Fruit fly (Drosophila melanogaster) whole organism, prepupa: ENCODE results near the gene Mst89B.

Experiments used
- Blimp-1 ChIP-seq: fragments of 200-800 bp; sonication (Bioruptor generic); optimal IDR thresholded peaks from 3 replicates; lab custom pipeline; 2017; ENCODE audit warnings: missing biosample characterization, missing genetic modification characterization, mild to moderate bottlenecking, moderate library complexity, missing genetic modification reagents
- CG10631 ChIP-seq: fragments of 200-800 bp; sonication (Bioruptor generic); optimal IDR thresholded peaks from 2 replicates; lab custom pipeline; 2016; ENCODE audit warnings: missing biosample characterization, missing genetic modification characterization
- CG10669 ChIP-seq: fragments of 200-800 bp; sonication (Bioruptor generic); optimal IDR thresholded peaks from 3 replicates; lab custom pipeline; 2018; ENCODE audit warnings: missing biosample characterization, mild to moderate bottlenecking, missing genetic modification characterization, moderate library complexity
- CG11294 ChIP-seq: fragments of 200-800 bp; sonication (Bioruptor generic); IDR thresholded peaks from 2 replicates; pipeline ENCODE4 v1.3.6; 2022; ENCODE audit warnings: missing biosample characterization, missing genetic modification characterization
- CG11902 ChIP-seq: fragments of 200-800 bp; sonication (Bioruptor generic); optimal IDR thresholded peaks from 3 replicates; lab custom pipeline; 2016; ENCODE audit warnings: missing biosample characterization, missing genetic modification characterization
- CG15336 ChIP-seq: fragments of 200-800 bp; sonication (Bioruptor generic); IDR thresholded peaks from 2 replicates; pipeline ENCODE4 v1.3.6; 2022; ENCODE audit warnings: missing biosample characterization, missing genetic modification characterization
- CG1621 ChIP-seq: fragments of 200-800 bp; sonication (Bioruptor generic); optimal IDR thresholded peaks from 3 replicates; lab custom pipeline; 2018; ENCODE audit warnings: missing biosample characterization, mild to moderate bottlenecking, missing genetic modification characterization
- CG16779 ChIP-seq: fragments of 200-800 bp; sonication (Bioruptor generic); optimal IDR thresholded peaks from 3 replicates; lab custom pipeline; 2017; ENCODE audit warnings: missing biosample characterization, mild to moderate bottlenecking, missing genetic modification characterization
- CG3032 ChIP-seq: fragments of 200-800 bp; optimal IDR thresholded peaks from 2 replicates; lab custom pipeline; 2019; ENCODE audit warnings: missing biosample characterization, mild to moderate bottlenecking, missing genetic modification characterization, moderate library complexity
- CG31627 ChIP-seq: fragments of 200-800 bp; sonication (Bioruptor generic); optimal IDR thresholded peaks from 3 replicates; lab custom pipeline; 2016; ENCODE audit warnings: missing biosample characterization, missing genetic modification characterization
- CG32006 ChIP-seq: fragments of 200-800 bp; sonication (Bioruptor generic); optimal IDR thresholded peaks from 3 replicates; lab custom pipeline; 2017; ENCODE audit warnings: missing biosample characterization, mild to moderate bottlenecking, missing genetic modification characterization
- CG34406 ChIP-seq: fragments of 200-800 bp; sonication (Bioruptor generic); optimal IDR thresholded peaks from 3 replicates; lab custom pipeline; 2016; ENCODE audit warnings: missing biosample characterization, missing genetic modification characterization
- CG6163 ChIP-seq: fragments of 200-800 bp; sonication (Bioruptor generic); IDR thresholded peaks from 3 replicates; pipeline ENCODE4 v1.3.6; 2022; ENCODE audit warnings: missing biosample characterization, missing genetic modification characterization
- CG6276 ChIP-seq: fragments of 200-800 bp; sonication (Bioruptor generic); optimal IDR thresholded peaks from 2 replicates; lab custom pipeline; 2017; ENCODE audit warnings: missing biosample characterization, mild to moderate bottlenecking, missing genetic modification characterization
- CG6792 ChIP-seq: fragments of 200-800 bp; sonication (Bioruptor generic); optimal IDR thresholded peaks from 3 replicates; lab custom pipeline; 2016; ENCODE audit warnings: missing biosample characterization, missing genetic modification characterization
- CG6808 ChIP-seq: fragments of 200-800 bp; sonication (Bioruptor generic); optimal IDR thresholded peaks from 3 replicates; lab custom pipeline; 2017; ENCODE audit warnings: missing biosample characterization, missing genetic modification characterization, mild to moderate bottlenecking, moderate library complexity, missing genetic modification reagents
- CG6854 ChIP-seq: fragments of 200-800 bp; sonication (Bioruptor generic); optimal IDR thresholded peaks from 2 replicates; lab custom pipeline; 2017; ENCODE audit warnings: missing biosample characterization, mild to moderate bottlenecking, missing genetic modification characterization
- CG7368 ChIP-seq: fragments of 200-800 bp; sonication (Bioruptor generic); optimal IDR thresholded peaks from 3 replicates; lab custom pipeline; 2016; ENCODE audit warnings: missing biosample characterization, missing genetic modification characterization
- CG8119 ChIP-seq: fragments of 200-800 bp; sonication (Bioruptor generic); IDR thresholded peaks from 3 replicates; pipeline ENCODE4 v1.3.6; 2022; ENCODE audit warnings: missing biosample characterization, missing genetic modification characterization
- CG8319 ChIP-seq: fragments of 200-800 bp; sonication (Bioruptor generic); optimal IDR thresholded peaks from 3 replicates; lab custom pipeline; 2016; ENCODE audit warnings: missing biosample characterization, missing genetic modification characterization
- CG9139 ChIP-seq: fragments of 200-800 bp; sonication (Bioruptor generic); optimal IDR thresholded peaks from 3 replicates; lab custom pipeline; 2017; ENCODE audit warnings: missing biosample characterization, mild to moderate bottlenecking, missing genetic modification characterization
- Eip78C ChIP-seq: fragments of 200-800 bp; sonication (Bioruptor generic); peaks from one replicate; lab custom pipeline; 2016; ENCODE audit warnings: missing biosample characterization, missing genetic modification characterization
- Ets21C ChIP-seq: fragments of 200-800 bp; sonication (Bioruptor generic); optimal IDR thresholded peaks from 3 replicates; lab custom pipeline; 2016; ENCODE audit warnings: missing biosample characterization, missing genetic modification characterization
- Gug ChIP-seq: fragments of 200-800 bp; sonication (Bioruptor generic); IDR thresholded peaks from 2 replicates; pipeline ENCODE4 v1.3.6; 2022; ENCODE audit warnings: missing biosample characterization, missing genetic modification characterization
- Hr38 ChIP-seq: sonication (Bioruptor generic); optimal IDR thresholded peaks from 2 replicates; lab custom pipeline; 2016; ENCODE audit warnings: missing biosample characterization, missing genetic modification characterization
- Hr39 ChIP-seq: fragments of 200-800 bp; sonication (Bioruptor generic); optimal IDR thresholded peaks from 2 replicates; lab custom pipeline; 2016; ENCODE audit warnings: missing biosample characterization, missing genetic modification characterization
- Hr4 ChIP-seq: fragments of 200-800 bp; sonication (Bioruptor generic); optimal IDR thresholded peaks from 3 replicates; lab custom pipeline; 2016; ENCODE audit warnings: missing biosample characterization, missing genetic modification characterization
- Lpt ChIP-seq: fragments of 200-800 bp; sonication (Bioruptor generic); optimal IDR thresholded peaks from 3 replicates; lab custom pipeline; 2016; ENCODE audit warnings: missing biosample characterization, missing genetic modification characterization
- Met ChIP-seq: fragments of 200-800 bp; sonication (Bioruptor generic); optimal IDR thresholded peaks from 3 replicates; lab custom pipeline; 2016; ENCODE audit warnings: missing biosample characterization, missing genetic modification characterization
- OdsH ChIP-seq: fragments of 200-800 bp; sonication (Bioruptor generic); optimal IDR thresholded peaks from 3 replicates; lab custom pipeline; 2016; ENCODE audit warnings: missing biosample characterization, missing genetic modification characterization
- Smox ChIP-seq: fragments of 200-800 bp; sonication (Bioruptor generic); optimal IDR thresholded peaks from 3 replicates; lab custom pipeline; 2016; ENCODE audit warnings: missing biosample characterization, missing genetic modification characterization
- Sox14 ChIP-seq: fragments of 200-800 bp; sonication (Bioruptor generic); optimal IDR thresholded peaks from 3 replicates; lab custom pipeline; 2016; ENCODE audit warnings: missing biosample characterization, missing genetic modification characterization
- achi ChIP-seq: fragments of 200-800 bp; sonication (Bioruptor generic); optimal IDR thresholded peaks from 3 replicates; lab custom pipeline; 2016; ENCODE audit warnings: missing biosample characterization, missing genetic modification characterization
- acj6 ChIP-seq: fragments of 200-800 bp; sonication (Bioruptor generic); optimal IDR thresholded peaks from 3 replicates; lab custom pipeline; 2016; ENCODE audit warnings: missing biosample characterization, missing genetic modification characterization
- cyc ChIP-seq: fragments of 200-800 bp; sonication (Bioruptor generic); optimal IDR thresholded peaks from 3 replicates; lab custom pipeline; 2016; ENCODE audit warnings: missing biosample characterization, missing genetic modification characterization
- dac ChIP-seq: fragments of 200-800 bp; sonication (Bioruptor generic); optimal IDR thresholded peaks from 2 replicates; lab custom pipeline; 2017; ENCODE audit warnings: missing biosample characterization, mild to moderate bottlenecking, missing genetic modification characterization
- dsx ChIP-seq: fragments of 200-800 bp; optimal IDR thresholded peaks from 3 replicates; lab custom pipeline; 2019; ENCODE audit warnings: missing biosample characterization, mild to moderate bottlenecking, missing genetic modification characterization, moderate library complexity; ENCODE audit not compliant: poor library complexity, severe bottlenecking
- eg ChIP-seq: fragments of 200-800 bp; sonication (Bioruptor generic); IDR thresholded peaks from 3 replicates; pipeline ENCODE4 v1.3.6; 2022; ENCODE audit warnings: missing biosample characterization, missing genetic modification characterization
- esn ChIP-seq: fragments of 200-800 bp; sonication (Bioruptor generic); optimal IDR thresholded peaks from 2 replicates; lab custom pipeline; 2016; ENCODE audit warnings: missing biosample characterization, mild to moderate bottlenecking, missing genetic modification characterization, moderate library complexity
- fd59A ChIP-seq: fragments of 200-800 bp; sonication (Bioruptor generic); optimal IDR thresholded peaks from 2 replicates; lab custom pipeline; 2017; ENCODE audit warnings: missing biosample characterization, mild to moderate bottlenecking, missing genetic modification characterization, missing genetic modification reagents
- fd85E ChIP-seq: fragments of 200-800 bp; sonication (Bioruptor generic); optimal IDR thresholded peaks from 3 replicates; lab custom pipeline; 2016; ENCODE audit warnings: missing biosample characterization, missing genetic modification characterization
- fkh ChIP-seq: fragments of 200-800 bp; sonication (Bioruptor generic); optimal IDR thresholded peaks from 3 replicates; lab custom pipeline; 2017; ENCODE audit warnings: missing biosample characterization, mild to moderate bottlenecking, missing genetic modification characterization, moderate library complexity
- lz ChIP-seq: fragments of 200-800 bp; sonication (Bioruptor generic); optimal IDR thresholded peaks from 3 replicates; lab custom pipeline; 2016; ENCODE audit warnings: missing biosample characterization, missing genetic modification characterization
- salr ChIP-seq, 2 experiments: fragments of 200-800 bp; sonication (Bioruptor generic); optimal IDR thresholded peaks; 3 replicates each; lab custom pipeline; 2016 to 2018; ENCODE audit warnings: missing biosample characterization in 2 of 2, missing genetic modification characterization in 2 of 2, mild to moderate bottlenecking in 1 of 2
- spab ChIP-seq: fragments of 200-800 bp; sonication (Bioruptor generic); optimal IDR thresholded peaks from 2 replicates; lab custom pipeline; 2017; ENCODE audit warnings: missing biosample characterization, mild to moderate bottlenecking, missing genetic modification characterization, missing genetic modification reagents
- ss ChIP-seq, 2 experiments: fragments of 200-800 bp; sonication (Bioruptor generic); optimal IDR thresholded peaks; 2 replicates in 1 of 2; 3 replicates in 1 of 2; lab custom pipeline; 2017 to 2018; ENCODE audit warnings: mild to moderate bottlenecking in 2 of 2, missing biosample characterization in 2 of 2, missing genetic modification characterization in 2 of 2, moderate library complexity in 1 of 2
- svp ChIP-seq: fragments of 200-800 bp; sonication (Bioruptor generic); peaks from one replicate; lab custom pipeline; 2016; ENCODE audit warnings: missing biosample characterization, missing genetic modification characterization
- topi ChIP-seq: fragments of 200-800 bp; sonication (Bioruptor generic); optimal IDR thresholded peaks from 3 replicates; lab custom pipeline; 2016; ENCODE audit warnings: missing biosample characterization, missing genetic modification characterization

Mst89B gene

dm6 chr3R:16281033-16281680 lies 14.3 kb downstream of the Mst89B start (continued):
- peak; percentile 64; the same call in 1 of the 3 replicates for TF ChIP-seq CG6163
- TF ChIP-seq Gug: no peak
- no peak for TF ChIP-seq CG32006
- peak; percentile 40 for TF ChIP-seq CG6808
- peak; percentile 5 for TF ChIP-seq CG16779 (tag; lab: Kevin White, UChicago)
- TF ChIP-seq ss (GFP tag; optimal IDR thresholded peaks at IDR 0.05; lab: Kevin White, UChicago): peak; percentile 31 to 69
- TF ChIP-seq CG10631: no peak
- TF ChIP-seq fkh (GFP tag; lab: Kevin White, UChicago): peak; percentile 12

DNA sequence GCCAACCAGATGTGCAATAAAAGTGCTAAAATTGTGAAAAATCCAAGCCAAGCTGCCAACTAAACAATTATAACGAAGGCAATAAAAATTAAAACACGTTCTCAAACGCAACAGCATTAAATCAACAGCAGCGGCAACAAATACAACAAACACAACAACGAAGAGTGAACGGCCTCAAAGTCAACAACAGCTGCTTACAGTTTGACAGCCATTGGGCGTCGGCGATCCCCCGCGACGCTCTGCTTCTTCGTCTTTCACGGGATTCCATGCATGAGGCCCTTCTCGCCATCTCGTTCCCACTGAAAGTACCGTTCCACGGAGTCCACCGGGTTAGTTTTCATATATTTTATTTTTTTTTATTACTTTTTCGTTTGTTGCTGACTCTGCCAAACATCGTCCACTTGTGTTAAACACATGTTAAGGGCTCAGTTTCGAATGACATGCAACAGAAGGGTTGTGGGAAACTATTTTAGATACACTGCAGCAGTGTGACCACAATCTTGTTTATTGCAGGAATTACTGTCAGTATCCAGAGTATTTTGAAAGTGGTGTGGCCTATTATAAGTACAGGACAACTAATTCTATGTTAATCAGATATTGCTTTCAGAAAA lies 15.4 kb downstream of the Mst89B start:
- TF ChIP-seq CG32006 (no peak), CG34406 (peak; percentile 15), salr (GFP tag; optimal IDR thresholded peaks at IDR 0.05; lab: Kevin White, UChicago) (no peak), Ets21C (GFP tag; lab: Kevin White, UChicago) (no peak), CG7368 (GFP tag; lab: Kevin White, UChicago) (no peak), Sox14 (no peak), CG10631 (no peak), lz (GFP tag; lab: Kevin White, UChicago) (no peak), fd59A (GFP tag; lab: Kevin White, UChicago) (no peak), CG11294 (GFP tag; lab: Robert Waterston, UW) (no peak), Gug (no peak), acj6 (GFP tag; lab: Kevin White, UChicago) (no peak), fd85E (no peak), CG8119 (GFP tag; lab: Robert Waterston, UW) (no peak), Smox (GFP tag; lab: Kevin White, UChicago) (no peak), esn (no peak), CG1621 (tag; lab: Kevin White, UChicago) (peak; percentile 52), CG9139 (GFP tag; lab: Kevin White, UChicago) (no peak), cyc (GFP tag; lab: Kevin White, UChicago) (no peak), CG31627 (no peak), dac (no peak), Hr38 (GFP tag; lab: Kevin White, UChicago) (no peak), spab (GFP tag; lab: Kevin White, UChicago) (no peak), fkh (GFP tag; lab: Kevin White, UChicago) (peak; percentile 89), ss (GFP tag; optimal IDR thresholded peaks at IDR 0.05; lab: Kevin White, UChicago) (peak in 1 of 2 experiments; percentile 3), eg (GFP tag; lab: Robert Waterston, UW) (0 out of 3 replicates have a peak, but pooled peaks have one; percentile 16), Met (no peak), CG6792 (no peak), CG10669 (GFP tag; lab: Kevin White, UChicago) (no peak), CG3032 (tag; lab: Kevin White, UChicago) (no peak), CG8319 (GFP tag; lab: Kevin White, UChicago) (no peak), CG15336 (GFP tag; lab: Robert Waterston, UW) (no peak), Hr4 (GFP tag; lab: Kevin White, UChicago) (no peak), achi (GFP tag; lab: Kevin White, UChicago) (no peak), CG11902 (GFP tag; lab: Kevin White, UChicago) (no peak), CG6854 (GFP tag; lab: Kevin White, UChicago) (no peak), CG6163 (peak; percentile 49; the same call in 1 of the 3 replicates), Lpt (no peak), Eip78C (GFP tag; lab: Kevin White, UChicago) (peak; percentile 53), svp (GFP tag; lab: Kevin White, UChicago) (peak; percentile 66), CG6276 (no peak), topi (GFP tag; lab: Kevin White, UChicago) (no peak), dsx (GFP tag; lab: Kevin White, UChicago) (no peak), Hr39 (no peak), CG6808 (no peak), OdsH (GFP tag; lab: Kevin White, UChicago) (no peak), Blimp-1 (no peak)
